Fruit fly (Drosophila melanogaster): ENCODE results near the gene Ir68a.

Ir68a gene

DNA sequence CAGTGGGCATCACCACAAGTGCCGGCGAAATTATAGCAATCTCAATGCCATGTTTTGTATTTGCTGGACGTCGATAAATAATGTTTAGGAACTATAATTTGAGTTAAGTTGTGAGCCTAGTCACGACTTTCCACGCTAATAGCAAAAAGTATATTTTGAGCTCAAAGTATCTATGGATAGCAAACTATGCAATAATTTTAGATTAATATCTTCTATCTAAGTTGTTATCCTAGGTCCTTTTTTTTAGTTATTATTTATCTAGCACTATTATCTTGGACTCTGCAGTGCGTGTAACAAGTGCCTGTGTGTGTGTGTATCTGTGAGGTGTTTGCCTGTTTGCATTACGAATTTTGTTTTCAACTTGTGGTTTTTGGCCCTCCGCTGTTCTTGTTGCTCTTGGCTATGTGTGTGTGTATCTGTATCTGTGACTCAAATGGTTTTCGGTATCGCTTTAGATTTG, 24.3 kb upstream of the Ir68a start (continued):
- TF ChIP-seq lola (GFP tag; optimal IDR thresholded peaks at IDR 0.05) (peak in 1 of 3 experiments; percentile 76), gsb-n (tag; optimal IDR thresholded peaks at IDR 0.05) (no peak), CG10267 (tag; optimal IDR thresholded peaks at IDR 0.05) (peak; percentile 65), sob (GFP tag; IDR thresholded peaks at IDR 0.05) (peak; percentile 71), CG11085 (GFP tag; IDR thresholded peaks at IDR 0.05) (peak; percentile 49; the same call in 1 of the 2 replicates), CG7839 (tag; optimal IDR thresholded peaks at IDR 0.05) (peak; percentile 90), CG4707 (GFP tag; optimal IDR thresholded peaks at IDR 0.05) (peak; percentile 1), unc-4 (GFP tag; IDR thresholded peaks at IDR 0.05; ENCODE audit: partially characterized antibody) (no peak), CG15269 (tag; optimal IDR thresholded peaks at IDR 0.05) (peak; percentile 88), salm (tag; optimal IDR thresholded peaks at IDR 0.05) (peak; percentile 30), br (optimal IDR thresholded peaks at IDR 0.05) (no peak), CG8290 (GFP tag; optimal IDR thresholded peaks at IDR 0.05) (peak; percentile 44), CG8290 (tag; optimal IDR thresholded peaks at IDR 0.05) (peak; percentile 10 to 47), CG17186 (GFP tag; optimal IDR thresholded peaks at IDR 0.05) (no peak), slbo (GFP tag; IDR thresholded peaks at IDR 0.05) (peak; percentile 82), ash1 (GFP tag; optimal IDR thresholded peaks at IDR 0.05) (no peak), CG8765 (GFP tag; IDR thresholded peaks at IDR 0.05) (0 out of 2 replicates have a peak, but pooled peaks have one; percentile 37), jumu (GFP tag; optimal IDR thresholded peaks at IDR 0.05) (peak; percentile 62), CG10321 (GFP tag; IDR thresholded peaks at IDR 0.05) (peak; percentile 39; the same call in 1 of the 2 replicates), gem (tag; optimal IDR thresholded peaks at IDR 0.05) (peak; percentile 85), CG4820 (GFP tag; optimal IDR thresholded peaks at IDR 0.05) (peak; percentile 38), Adf1 (GFP tag; IDR thresholded peaks at IDR 0.05) (peak; percentile 30), E2f1 (GFP tag; IDR thresholded peaks at IDR 0.05) (peak; percentile 74), sens (GFP tag) (peak; percentile 97), oc (tag; optimal IDR thresholded peaks at IDR 0.05) (peak; percentile 36), CG10654 (GFP tag; optimal IDR thresholded peaks at IDR 0.05) (peak; percentile 47), ERR (GFP tag; optimal IDR thresholded peaks at IDR 0.05) (peak; percentile 36), Usf (GFP tag; optimal IDR thresholded peaks at IDR 0.05) (peak; percentile 57), nerfin-1 (tag; optimal IDR thresholded peaks at IDR 0.05) (peak; percentile 25), Atf-2 (GFP tag; optimal IDR thresholded peaks at IDR 0.05) (peak; percentile 56), CG7786 (GFP tag; optimal IDR thresholded peaks at IDR 0.05) (peak; percentile 54), CG4424 (GFP tag; optimal IDR thresholded peaks at IDR 0.05) (peak; percentile 75), H2.0 (GFP tag; IDR thresholded peaks at IDR 0.05) (peak; percentile 68), pita (GFP tag; optimal IDR thresholded peaks at IDR 0.05) (no peak), Jarid2 (GFP tag; optimal IDR thresholded peaks at IDR 0.05) (peak; percentile 39), CG14050 (GFP tag; IDR thresholded peaks at IDR 0.05) (peak; percentile 70), CG10462 (GFP tag; optimal IDR thresholded peaks at IDR 0.05) (peak; percentile 53), NC2α (GFP tag; optimal IDR thresholded peaks at IDR 0.05) (peak; percentile 58), Sry-δ (GFP tag; optimal IDR thresholded peaks at IDR 0.05) (peak; percentile 23), insv (GFP tag; optimal IDR thresholded peaks at IDR 0.05) (no peak), CG11456 (GFP tag; IDR thresholded peaks at IDR 0.05) (0 out of 3 replicates have a peak, but pooled peaks have one; percentile 57), hth (optimal IDR thresholded peaks at IDR 0.05) (no peak), CG5953 (GFP tag; IDR thresholded peaks at IDR 0.05) (peak; percentile 47; the same call in 1 of the 2 replicates), CG13287 (GFP tag; IDR thresholded peaks at IDR 0.05; ENCODE audit: partially characterized antibody) (no peak; the same call in 1 of the 2 replicates), Tbp (GFP tag; optimal IDR thresholded peaks at IDR 0.05) (no peak), TFAM (GFP tag; optimal IDR thresholded peaks at IDR 0.05) (peak; percentile 12), CG30020 (tag; optimal IDR thresholded peaks at IDR 0.05) (no peak), CG1529 (GFP tag; optimal IDR thresholded peaks at IDR 0.05) (peak; percentile 53), CG11504 (tag; optimal IDR thresholded peaks at IDR 0.05) (peak; percentile 79), Ptx1 (GFP tag; IDR thresholded peaks at IDR 0.05) (peak; percentile 74), zfh2 (GFP tag; optimal IDR thresholded peaks at IDR 0.05) (peak; percentile 66), nau (GFP tag; optimal IDR thresholded peaks at IDR 0.05) (peak; percentile 70)

All from whole organism, embryonic.